Worm (Caenorhabditis elegans): ENCODE data around the gene sdz-33.

Gene sdz-33

ce11 chrIII:11914220-11914619 lies 6.9 kb downstream of the sdz-33 start, which contains the start of gene Y56A3A.16:
TSS of gene Y56A3A.16 (minus strand) at chrIII:11914320.
- TF ChIP-seq tab-1 (GFP tag; IDR thresholded peaks at IDR 0.05) (no peak), klf-2 (GFP tag; conservative IDR thresholded peaks at IDR 0.05) (no peak), ztf-23 (GFP tag; IDR thresholded peaks at IDR 0.05) (no peak), T22C8.4 (GFP tag; IDR thresholded peaks at IDR 0.05) (no peak), cog-1 (tag; optimal IDR thresholded peaks at IDR 0.05) (no peak), flt-1 (GFP tag; IDR thresholded peaks at IDR 0.05) (no peak), med-1 (GFP tag; optimal IDR thresholded peaks at IDR 0.05; ENCODE audit: insufficient read depth) (no peak), ztf-29 (GFP tag; IDR thresholded peaks at IDR 0.05) (no peak), ref-1 (GFP tag; conservative IDR thresholded peaks at IDR 0.05) (no peak)

- TF ChIP-seq med-1 (GFP tag; optimal IDR thresholded peaks at IDR 0.05; ENCODE audit: insufficient read depth) (no peak), flt-1 (GFP tag; IDR thresholded peaks at IDR 0.05) (0 out of 2 replicates have a peak, but pooled peaks have one; percentile 36)
These were observed 8.4 kb downstream of the sdz-33 start, which contains the start of the genes ndab-1 and npp-16 for ce11 chrIII:11915666-11916065. TSS of gene ndab-1 (minus strand) at chrIII:11915712. TSS of gene npp-16 (plus strand) at chrIII:11915928.

ce11 chrIII:11916260-11916659 lies 9.0 kb downstream of the sdz-33 start:
- no peak for TF ChIP-seq ztf-29 (GFP tag; IDR thresholded peaks at IDR 0.05)

- no peak for TF ChIP-seq T22C8.4 (GFP tag; IDR thresholded peaks at IDR 0.05)
- TF ChIP-seq ref-1 (GFP tag; conservative IDR thresholded peaks at IDR 0.05) = no peak
- no peak for TF ChIP-seq flt-1 (GFP tag; IDR thresholded peaks at IDR 0.05)
- no peak for TF ChIP-seq ztf-29 (GFP tag; IDR thresholded peaks at IDR 0.05)
- TF ChIP-seq klf-2 (GFP tag; conservative IDR thresholded peaks at IDR 0.05) = no peak
- TF ChIP-seq med-1 (GFP tag; optimal IDR thresholded peaks at IDR 0.05; ENCODE audit: insufficient read depth) = no peak
- TF ChIP-seq tab-1 (GFP tag; IDR thresholded peaks at IDR 0.05) = no peak
- TF ChIP-seq cog-1 (tag; optimal IDR thresholded peaks at IDR 0.05) = no peak
- no peak for TF ChIP-seq ztf-23 (GFP tag; IDR thresholded peaks at IDR 0.05)
These were observed 9.8 kb downstream of the sdz-33 start for ce11 chrIII:11917090-11917489.

- TF ChIP-seq ztf-23 (GFP tag; IDR thresholded peaks at IDR 0.05) = no peak
- no peak for TF ChIP-seq ztf-29 (GFP tag; IDR thresholded peaks at IDR 0.05)
- no peak for TF ChIP-seq T22C8.4 (GFP tag; IDR thresholded peaks at IDR 0.05)
- no peak for TF ChIP-seq klf-2 (GFP tag; conservative IDR thresholded peaks at IDR 0.05)
- TF ChIP-seq flt-1 (GFP tag; IDR thresholded peaks at IDR 0.05) = no peak
- TF ChIP-seq cog-1 (tag; optimal IDR thresholded peaks at IDR 0.05) = no peak
- no peak for TF ChIP-seq tab-1 (GFP tag; IDR thresholded peaks at IDR 0.05)
- TF ChIP-seq ref-1 (GFP tag; conservative IDR thresholded peaks at IDR 0.05) = no peak
- TF ChIP-seq med-1 (GFP tag; optimal IDR thresholded peaks at IDR 0.05; ENCODE audit: insufficient read depth) = no peak
These were observed 10.2 kb downstream of the sdz-33 start for ce11 chrIII:11917525-11917924.

- TF ChIP-seq med-1 (GFP tag; optimal IDR thresholded peaks at IDR 0.05; ENCODE audit: insufficient read depth) (no peak), flt-1 (GFP tag; IDR thresholded peaks at IDR 0.05) (peak; percentile 72; the same call in 1 of the 2 replicates)
These were observed 11.0 kb downstream of the sdz-33 start, which contains the start of gene znf-593 for ce11 chrIII:11918247-11918769. TSS of gene znf-593 (minus strand) at chrIII:11918719.

ce11 chrIII:11920187-11920785 lies 13.0 kb downstream of the sdz-33 start, which contains the start of the genes ccf-1 and trap-4:
TSS of gene ccf-1 (minus strand) at chrIII:11920237.
TSS of gene trap-4 (plus strand) at chrIII:11920735.
- TF ChIP-seq T22C8.4 (GFP tag; IDR thresholded peaks at IDR 0.05) (0 out of 2 replicates have a peak, but pooled peaks have one; percentile 15), klf-2 (GFP tag; conservative IDR thresholded peaks at IDR 0.05) (no peak)

ce11 chrIII:11921658-11922098 lies 14.4 kb downstream of the sdz-33 start, which contains the start of gene Y56A3A.22:
TSS of gene Y56A3A.22 (plus strand) at chrIII:11921692.
- 0 out of 2 replicates have a peak, but pooled peaks have one; percentile 34 for TF ChIP-seq flt-1 (GFP tag; IDR thresholded peaks at IDR 0.05)
- TF ChIP-seq T22C8.4 (GFP tag; IDR thresholded peaks at IDR 0.05) = no peak
- no peak for TF ChIP-seq tab-1 (GFP tag; IDR thresholded peaks at IDR 0.05)
- TF ChIP-seq ref-1 (GFP tag; conservative IDR thresholded peaks at IDR 0.05) = no peak
- TF ChIP-seq klf-2 (GFP tag; conservative IDR thresholded peaks at IDR 0.05) = no peak
- no peak for TF ChIP-seq ztf-23 (GFP tag; IDR thresholded peaks at IDR 0.05)

- no peak for TF ChIP-seq klf-2 (GFP tag; conservative IDR thresholded peaks at IDR 0.05)
These were observed 16.3 kb downstream of the sdz-33 start, which contains the start of gene nft-1 for ce11 chrIII:11923586-11923985. TSS of gene nft-1 (plus strand) at chrIII:11923886.

- no peak for TF ChIP-seq ztf-29 (GFP tag; IDR thresholded peaks at IDR 0.05)
- no peak for TF ChIP-seq tab-1 (GFP tag; IDR thresholded peaks at IDR 0.05)
- TF ChIP-seq ref-1 (GFP tag; conservative IDR thresholded peaks at IDR 0.05) = no peak
- no peak for TF ChIP-seq cog-1 (tag; optimal IDR thresholded peaks at IDR 0.05)
- no peak for TF ChIP-seq ztf-23 (GFP tag; IDR thresholded peaks at IDR 0.05)
- no peak for TF ChIP-seq klf-2 (GFP tag; conservative IDR thresholded peaks at IDR 0.05)
- TF ChIP-seq med-1 (GFP tag; optimal IDR thresholded peaks at IDR 0.05; ENCODE audit: insufficient read depth) = no peak
These were observed 23.6 kb downstream of the sdz-33 start for ce11 chrIII:11930899-11931298.

- TF ChIP-seq klf-2 (GFP tag; conservative IDR thresholded peaks at IDR 0.05) (peak; percentile 52; the same call in 1 of the 2 replicates), T22C8.4 (GFP tag; IDR thresholded peaks at IDR 0.05) (no peak), ref-1 (GFP tag; conservative IDR thresholded peaks at IDR 0.05) (peak; percentile 42; the same call in 1 of the 2 replicates)
These were observed 24.7 kb downstream of the sdz-33 start for ce11 chrIII:11931960-11932359.
